Fruit fly (Drosophila melanogaster) whole organism, embryonic: ENCODE measurements around the gene waw.

Experiments
- Adf1 ChIP-seq: fragments of 200-800 bp; sonication (Bioruptor generic); IDR thresholded peaks from 2 replicates; pipeline ENCODE4 v1.3.6; 2022; ENCODE audit warnings: missing biosample characterization, missing genetic modification characterization
- Awh ChIP-seq: fragments of 200-800 bp; sonication (Bioruptor generic); IDR thresholded peaks from 2 replicates; pipeline ENCODE4, ENCODE4 v1.3.6; 2022; ENCODE audit warnings: missing biosample characterization, missing genetic modification characterization
- Bgb ChIP-seq: fragments of 200-800 bp; sonication (Bioruptor generic); IDR thresholded peaks from 2 replicates; pipeline ENCODE4 v1.3.6; 2022; ENCODE audit warnings: missing biosample characterization, missing genetic modification characterization; ENCODE audit not compliant: partially characterized antibody
- CG10979 ChIP-seq: fragments of 200-800 bp; sonication (Bioruptor generic); optimal IDR thresholded peaks from 2 replicates; lab custom pipeline; 2018; ENCODE audit warnings: missing biosample characterization, mild to moderate bottlenecking, missing genetic modification characterization, moderate library complexity
- CG11398 ChIP-seq: fragments of 200-800 bp; sonication (Bioruptor generic); optimal IDR thresholded peaks from 2 replicates; lab custom pipeline; 2016; ENCODE audit warnings: missing biosample characterization, missing genetic modification characterization
- CG12769 ChIP-seq: fragments of 200-800 bp; sonication (Bioruptor generic); optimal IDR thresholded peaks from 2 replicates; lab custom pipeline; 2019; ENCODE audit warnings: missing biosample characterization, mild to moderate bottlenecking, missing genetic modification characterization, moderate library complexity
- CG12942 ChIP-seq: fragments of 200-800 bp; sonication (Bioruptor generic); optimal IDR thresholded peaks from 3 replicates; lab custom pipeline; 2016; ENCODE audit warnings: missing biosample characterization, missing genetic modification characterization
- CG14710 ChIP-seq: fragments of 200-800 bp; sonication (Bioruptor generic); optimal IDR thresholded peaks from 3 replicates; lab custom pipeline; 2019; ENCODE audit warnings: missing biosample characterization, mild to moderate bottlenecking, missing genetic modification characterization, moderate library complexity
- CG16863 ChIP-seq: fragments of 200-800 bp; sonication (Bioruptor generic); optimal IDR thresholded peaks from 3 replicates; lab custom pipeline; 2016; ENCODE audit warnings: missing biosample characterization, missing genetic modification characterization
- CG17912 ChIP-seq: fragments of 200-800 bp; sonication (Bioruptor generic); optimal IDR thresholded peaks from 2 replicates; lab custom pipeline; 2018; ENCODE audit warnings: missing biosample characterization, mild to moderate bottlenecking, missing genetic modification characterization
- CG2116 ChIP-seq: fragments of 200-800 bp; sonication (Bioruptor generic); optimal IDR thresholded peaks from 3 replicates; lab custom pipeline; 2018; ENCODE audit warnings: missing biosample characterization, mild to moderate bottlenecking, missing genetic modification characterization
- CG30431 ChIP-seq: fragments of 200-800 bp; sonication (Bioruptor generic); optimal IDR thresholded peaks from 2 replicates; lab custom pipeline; 2017; ENCODE audit warnings: missing biosample characterization, missing genetic modification characterization
- CG33557 ChIP-seq: fragments of 200-800 bp; sonication (Bioruptor generic); optimal IDR thresholded peaks from 2 replicates; lab custom pipeline; 2019; ENCODE audit warnings: missing biosample characterization, mild to moderate bottlenecking, missing genetic modification characterization, moderate library complexity
- CG42726 ChIP-seq: fragments of 200-800 bp; sonication (Bioruptor generic); IDR thresholded peaks from 2 replicates; pipeline ENCODE4 v1.3.6; 2022; ENCODE audit warnings: missing biosample characterization, missing genetic modification characterization; ENCODE audit not compliant: partially characterized antibody
- CG4820 ChIP-seq: fragments of 200-800 bp; sonication (Bioruptor generic); optimal IDR thresholded peaks from 3 replicates; lab custom pipeline; 2016; ENCODE audit warnings: missing biosample characterization, missing genetic modification characterization
- CG7372 ChIP-seq: fragments of 200-800 bp; sonication (Bioruptor generic); IDR thresholded peaks from 2 replicates; pipeline ENCODE4 v1.3.6; 2022; ENCODE audit warnings: missing biosample characterization, missing genetic modification characterization
- CG7745 ChIP-seq: fragments of 200-800 bp; sonication (Bioruptor generic); optimal IDR thresholded peaks from 2 replicates; lab custom pipeline; 2018; ENCODE audit warnings: missing biosample characterization, mild to moderate bottlenecking, missing genetic modification characterization, moderate library complexity
- CG9609 ChIP-seq: fragments of 200-800 bp; sonication (Bioruptor generic); optimal IDR thresholded peaks from 3 replicates; lab custom pipeline; 2016; ENCODE audit warnings: missing biosample characterization, missing genetic modification characterization
- Chrac-16 ChIP-seq: fragments of 200-800 bp; sonication (Bioruptor generic); optimal IDR thresholded peaks from 3 replicates; lab custom pipeline; 2016; ENCODE audit warnings: missing biosample characterization, missing genetic modification characterization
- Deaf1 ChIP-seq: fragments of 200-800 bp; optimal IDR thresholded peaks from 3 replicates; lab custom pipeline; 2019; ENCODE audit warnings: missing biosample characterization, mild to moderate bottlenecking, missing genetic modification characterization, moderate library complexity
- Doc3 ChIP-seq: fragments of 200-800 bp; sonication (Bioruptor generic); IDR thresholded peaks from 3 replicates; pipeline ENCODE4 v1.3.6; 2022; ENCODE audit warnings: missing biosample characterization, missing genetic modification characterization; ENCODE audit not compliant: partially characterized antibody
- Elba2 ChIP-seq: fragments of 200-800 bp; sonication (Bioruptor generic); optimal IDR thresholded peaks from 3 replicates; lab custom pipeline; 2016; ENCODE audit warnings: missing biosample characterization, missing genetic modification characterization
- Fer1 ChIP-seq: fragments of 200-800 bp; sonication (Bioruptor generic); optimal IDR thresholded peaks from 2 replicates; lab custom pipeline; 2017; ENCODE audit warnings: missing biosample characterization, mild to moderate bottlenecking, missing genetic modification characterization
- HHEX ChIP-seq: fragments of 200-800 bp; sonication (Bioruptor generic); optimal IDR thresholded peaks from 3 replicates; lab custom pipeline; 2017; ENCODE audit warnings: missing biosample characterization, mild to moderate bottlenecking, missing genetic modification characterization, missing genetic modification reagents
- HLH54F ChIP-seq: fragments of 200-800 bp; sonication (Bioruptor generic); optimal IDR thresholded peaks from 3 replicates; lab custom pipeline; 2016; ENCODE audit warnings: missing biosample characterization, missing genetic modification characterization
- HmgD ChIP-seq: fragments of 200-800 bp; sonication (Bioruptor generic); optimal IDR thresholded peaks from 3 replicates; lab custom pipeline; 2016; ENCODE audit warnings: missing biosample characterization, missing genetic modification characterization
- Hr39 ChIP-seq: fragments of >200 bp; optimal IDR thresholded peaks from 2 replicates; lab custom pipeline; 2017
- Jarid2 ChIP-seq: fragments of 200-800 bp; sonication (Bioruptor generic); optimal IDR thresholded peaks from 3 replicates; lab custom pipeline; 2017; ENCODE audit warnings: mild to moderate bottlenecking, missing biosample characterization, missing genetic modification reagents, missing genetic modification characterization
- Lhr ChIP-seq: fragments of 200-800 bp; sonication (Bioruptor generic); optimal IDR thresholded peaks from 3 replicates; lab custom pipeline; 2017; ENCODE audit warnings: mild to moderate bottlenecking, missing biosample characterization, missing genetic modification reagents, missing genetic modification characterization
- MESR4 ChIP-seq: fragments of 200-800 bp; sonication (Bioruptor generic); optimal IDR thresholded peaks from 2 replicates; lab custom pipeline; 2018; ENCODE audit warnings: missing biosample characterization, mild to moderate bottlenecking, missing genetic modification characterization, moderate library complexity
- Mad ChIP-seq: fragments of 200-800 bp; sonication (Bioruptor generic); optimal IDR thresholded peaks from 2 replicates; lab custom pipeline; 2016; ENCODE audit warnings: missing biosample characterization, missing genetic modification characterization
- Med ChIP-seq: fragments of 200-800 bp; sonication (Bioruptor generic); peaks from one replicate; lab custom pipeline; 2016; ENCODE audit warnings: missing biosample characterization, missing genetic modification characterization, mild to moderate bottlenecking, inconsistent platforms, moderate library complexity
- Meics ChIP-seq: fragments of 200-800 bp; sonication (Bioruptor generic); optimal IDR thresholded peaks from 2 replicates; lab custom pipeline; 2017; ENCODE audit warnings: missing biosample characterization, mild to moderate bottlenecking, missing genetic modification characterization
- Ptx1 ChIP-seq: fragments of 200-800 bp; sonication (Bioruptor generic); IDR thresholded peaks from 2 replicates; pipeline ENCODE4 v1.3.6; 2022; ENCODE audit warnings: missing biosample characterization, missing genetic modification characterization
- cato ChIP-seq: fragments of 200-800 bp; sonication (Bioruptor generic); optimal IDR thresholded peaks from 2 replicates; lab custom pipeline; 2016; ENCODE audit warnings: missing biosample characterization, missing genetic modification characterization, borderline replicate concordance
- chif ChIP-seq, 2 experiments: fragments of 200-800 bp; sonication (Bioruptor generic); optimal IDR thresholded peaks; 3 replicates each; lab custom pipeline; 2016; ENCODE audit warnings: missing biosample characterization in 2 of 2, missing genetic modification characterization in 2 of 2
- croc ChIP-seq: fragments of 200-800 bp; sonication (Bioruptor generic); conservative IDR thresholded peaks from 3 replicates; pipeline ENCODE4 v1.3.6; 2022; ENCODE audit warnings: missing biosample characterization, missing genetic modification characterization
- crol ChIP-seq: fragments of 200-800 bp; sonication (Bioruptor generic); IDR thresholded peaks from 2 replicates; pipeline ENCODE4 v1.3.6; 2022; ENCODE audit warnings: missing biosample characterization, missing genetic modification characterization
- disco-r ChIP-seq: fragments of 200-800 bp; sonication (Bioruptor generic); optimal IDR thresholded peaks from 2 replicates; lab custom pipeline; 2016; ENCODE audit warnings: missing biosample characterization, missing genetic modification characterization
- dysf ChIP-seq: fragments of 200-800 bp; sonication (Bioruptor generic); IDR thresholded peaks from 3 replicates; pipeline ENCODE4 v1.3.6; 2022; ENCODE audit warnings: missing biosample characterization, missing genetic modification characterization
- gcm2 ChIP-seq: fragments of 200-800 bp; sonication (Bioruptor generic); optimal IDR thresholded peaks from 2 replicates; lab custom pipeline; 2016; ENCODE audit warnings: missing biosample characterization, missing genetic modification characterization
- hb ChIP-seq: fragments of 200-800 bp; sonication (Bioruptor generic); IDR thresholded peaks from 3 replicates; pipeline ENCODE4 v1.3.6; 2022; ENCODE audit warnings: missing biosample characterization, missing genetic modification characterization; ENCODE audit not compliant: partially characterized antibody
- jumu ChIP-seq: fragments of 200-800 bp; sonication (Bioruptor generic); optimal IDR thresholded peaks from 3 replicates; lab custom pipeline; 2016; ENCODE audit warnings: missing biosample characterization, missing genetic modification characterization
- nerfin-2 ChIP-seq: fragments of 200-800 bp; sonication (Bioruptor generic); IDR thresholded peaks from 2 replicates; pipeline ENCODE4 v1.3.6; 2022; ENCODE audit warnings: missing biosample characterization, missing genetic modification characterization; ENCODE audit not compliant: partially characterized antibody
- pb ChIP-seq: fragments of 200-800 bp; sonication (Bioruptor generic); optimal IDR thresholded peaks from 3 replicates; lab custom pipeline; 2016; ENCODE audit warnings: missing biosample characterization, missing genetic modification characterization
- pita ChIP-seq: fragments of 200-800 bp; sonication (Bioruptor generic); optimal IDR thresholded peaks from 2 replicates; lab custom pipeline; 2017; ENCODE audit warnings: missing biosample characterization, mild to moderate bottlenecking, missing genetic modification characterization
- so ChIP-seq: fragments of 200-800 bp; sonication (Bioruptor generic); IDR thresholded peaks from 3 replicates; pipeline ENCODE4 v1.3.6; 2022; ENCODE audit warnings: missing biosample characterization, missing genetic modification characterization
- trem ChIP-seq: fragments of 200-800 bp; optimal IDR thresholded peaks from 3 replicates; lab custom pipeline; 2019; ENCODE audit warnings: missing biosample characterization, mild to moderate bottlenecking, missing genetic modification characterization, moderate library complexity
- trh ChIP-seq: fragments of 200-800 bp; sonication (Bioruptor generic); optimal IDR thresholded peaks from 2 replicates; lab custom pipeline; 2016; ENCODE audit warnings: missing biosample characterization, missing genetic modification characterization
- vvl ChIP-seq: fragments of 200-800 bp; sonication (Bioruptor generic); IDR thresholded peaks from 2 replicates; pipeline ENCODE4 v1.3.6; 2022; ENCODE audit warnings: missing biosample characterization, missing genetic modification characterization
- zfh2 ChIP-seq: fragments of 200-800 bp; sonication (Bioruptor generic); optimal IDR thresholded peaks from 2 replicates; lab custom pipeline; 2016; ENCODE audit warnings: missing biosample characterization, missing genetic modification characterization

The waw gene

dm6 chrX:21339476-21339931 lies 23.3 kb upstream of the waw start, which contains the start of the genes tty and fliI (continued):
- TF ChIP-seq Lhr (peak; percentile 88), Hr39 (lab: Kevin White, UChicago) (no peak), dysf (peak; percentile 91), croc (peak; percentile 62), Bgb (GFP tag; lab: Robert Waterston, UW) (no peak), Chrac-16 (GFP tag; lab: Kevin White, UChicago) (peak; percentile 73), Adf1 (GFP tag; lab: Robert Waterston, UW) (peak; percentile 49), HHEX (GFP tag; lab: Kevin White, UChicago) (peak; percentile 77), CG7372 (GFP tag; lab: Robert Waterston, UW) (peak; percentile 83), Doc3 (GFP tag; lab: Robert Waterston, UW) (0 out of 3 replicates have a peak, but pooled peaks have one; percentile 17), CG16863 (peak; percentile 82), CG4820 (GFP tag; lab: Kevin White, UChicago) (peak; percentile 71), CG10979 (peak; percentile 53), HmgD (GFP tag; lab: Kevin White, UChicago) (peak; percentile 82), so (peak; percentile 74; the same call in 2 of the 3 replicates), Deaf1 (tag; lab: Kevin White, UChicago) (peak; percentile 54), cato (GFP tag; lab: Kevin White, UChicago) (peak; percentile 42), HLH54F (GFP tag; lab: Kevin White, UChicago) (peak; percentile 86), CG11398 (GFP tag; lab: Kevin White, UChicago) (peak; percentile 42), chif (GFP tag; optimal IDR thresholded peaks at IDR 0.05; lab: Kevin White, UChicago) (peak; percentile 74 to 82), CG9609 (peak; percentile 84), CG33557 (GFP tag; lab: Kevin White, UChicago) (no peak), hb (no peak), Ptx1 (GFP tag; lab: Robert Waterston, UW) (peak; percentile 94), disco-r (GFP tag; lab: Kevin White, UChicago) (peak; percentile 74), zfh2 (GFP tag; lab: Kevin White, UChicago) (peak; percentile 90), MESR4 (GFP tag; lab: Kevin White, UChicago) (peak; percentile 70), CG17912 (GFP tag; lab: Kevin White, UChicago) (peak; percentile 41), CG42726 (0 out of 2 replicates have a peak, but pooled peaks have one; percentile 41), Awh (GFP tag; lab: Robert Waterston, UW) (peak; percentile 88), trh (GFP tag; lab: Kevin White, UChicago) (peak; percentile 10), CG12942 (GFP tag; lab: Kevin White, UChicago) (peak; percentile 81), pb (GFP tag; lab: Kevin White, UChicago) (peak; percentile 75), gcm2 (GFP tag; lab: Kevin White, UChicago) (peak; percentile 20), vvl (GFP tag; lab: Robert Waterston, UW) (peak; percentile 92), CG30431 (peak; percentile 78), Meics (GFP tag; lab: Kevin White, UChicago) (peak; percentile 83), CG7745 (tag; lab: Kevin White, UChicago) (no peak), Med (peak; percentile 98), trem (peak; percentile 60), Fer1 (GFP tag; lab: Kevin White, UChicago) (peak; percentile 61), Elba2 (GFP tag; lab: Kevin White, UChicago) (no peak), pita (GFP tag; lab: Kevin White, UChicago) (no peak), crol (GFP tag; lab: Robert Waterston, UW) (peak; percentile 52; the same call in 1 of the 2 replicates), Mad (GFP tag; lab: Kevin White, UChicago) (peak; percentile 86), CG14710 (peak; percentile 77), Jarid2 (GFP tag; lab: Kevin White, UChicago) (no peak), CG12769 (tag; lab: Kevin White, UChicago) (peak; percentile 86), CG2116 (GFP tag; lab: Kevin White, UChicago) (peak; percentile 74), jumu (GFP tag; lab: Kevin White, UChicago) (peak; percentile 85), nerfin-2 (GFP tag; lab: Robert Waterston, UW) (no peak)
